Worm (Caenorhabditis elegans) whole organism, L1 larva: ENCODE measurements around the gene srw-82.

Source experiments
- alr-1 ChIP-seq: fragments of 200-800 bp; sonication (Bioruptor generic); optimal IDR thresholded peaks from 2 replicates; lab custom pipeline; 2018; ENCODE audit warnings: borderline replicate concordance, mild to moderate bottlenecking, missing genetic modification characterization, missing compliant biosample characterization
- aly-2 ChIP-seq: fragments of 150-350 bp; optimal IDR thresholded peaks from 2 replicates; lab custom pipeline; 2014; ENCODE audit warnings: missing biosample characterization, missing genetic modification characterization
- blmp-1 ChIP-seq: fragments of 150-350 bp; optimal IDR thresholded peaks from 2 replicates; lab custom pipeline; 2014; ENCODE audit warnings: missing biosample characterization, missing genetic modification characterization
- ceh-88 ChIP-seq: fragments of 200-800 bp; sonication (Bioruptor generic); IDR thresholded peaks from 2 replicates; pipeline ENCODE4 v1.3.6; 2022; ENCODE audit warnings: missing genetic modification characterization, missing compliant biosample characterization
- ceh-90 ChIP-seq: sonication (generic microtip); optimal IDR thresholded peaks from 2 replicates; lab custom pipeline; 2016; ENCODE audit warnings: missing genetic modification characterization, missing compliant biosample characterization
- dpl-1 ChIP-seq, 3 experiments: fragments of 150-350 bp in 2 of 3; sonication (generic microtip) in 1 of 3; optimal IDR thresholded peaks; 2 replicates each; lab custom pipeline; 2014 to 2017; ENCODE audit warnings: missing biosample characterization in 3 of 3, missing genetic modification characterization in 3 of 3, missing genetic modification reagents in 3 of 3
- efl-1 ChIP-seq, 4 experiments: fragments of 150-350 bp; optimal IDR thresholded peaks in 3 of 4; peaks in 1 of 4; 1 replicate in 1 of 4; 2 replicates in 3 of 4; lab custom pipeline; 2014; ENCODE audit warnings: missing biosample characterization in 2 of 4, missing genetic modification characterization in 2 of 4, missing genetic modification reagents in 2 of 4
- egl-27 ChIP-seq, 2 experiments: fragments of 150-350 bp in 1 of 2; sonication (generic microtip); optimal IDR thresholded peaks; 3 replicates each; lab custom pipeline; 2017 to 2018; ENCODE audit warnings: missing biosample characterization in 2 of 2, missing genetic modification characterization in 2 of 2, missing genetic modification reagents in 2 of 2
- fkh-10 ChIP-seq: sonication (generic microtip); optimal IDR thresholded peaks from 2 replicates; lab custom pipeline; 2017; ENCODE audit warnings: missing biosample characterization, missing genetic modification reagents, missing genetic modification characterization
- fkh-4 ChIP-seq: sonication (generic microtip); optimal IDR thresholded peaks from 2 replicates; lab custom pipeline; 2016; ENCODE audit warnings: missing compliant biosample characterization, missing genetic modification characterization, borderline replicate concordance
- fkh-8 ChIP-seq: sonication (generic microtip); optimal IDR thresholded peaks from 2 replicates; lab custom pipeline; 2016; ENCODE audit warnings: mild to moderate bottlenecking, missing genetic modification characterization, missing compliant biosample characterization
- grh-1 ChIP-seq: fragments of 200-800 bp; sonication (Bioruptor generic); IDR thresholded peaks from 2 replicates; pipeline ENCODE4 v1.3.6; 2022; ENCODE audit warnings: missing genetic modification reagents, missing genetic modification characterization, missing compliant biosample characterization
- irx-1 ChIP-seq: sonication (generic microtip); optimal IDR thresholded peaks from 2 replicates; lab custom pipeline; 2016; ENCODE audit warnings: missing genetic modification characterization, missing compliant biosample characterization
- isw-1 ChIP-seq: fragments of 200-800 bp; sonication (Bioruptor generic); IDR thresholded peaks from 2 replicates; pipeline ENCODE4 v1.3.6; 2022; ENCODE audit warnings: missing genetic modification characterization, missing compliant biosample characterization
- jun-1 ChIP-seq: fragments of 150-350 bp; optimal IDR thresholded peaks from 2 replicates; lab custom pipeline; 2014; ENCODE audit warnings: missing biosample characterization, missing genetic modification reagents, missing genetic modification characterization
- lin-13 ChIP-seq: fragments of 150-350 bp; optimal IDR thresholded peaks from 2 replicates; lab custom pipeline; 2014; ENCODE audit warnings: missing biosample characterization, missing genetic modification reagents, missing genetic modification characterization
- mdl-1 ChIP-seq, 2 experiments: fragments of 150-350 bp; optimal IDR thresholded peaks; 2 replicates each; lab custom pipeline; 2014 to 2017; ENCODE audit warnings: missing biosample characterization in 2 of 2, missing genetic modification characterization in 2 of 2, inconsistent platforms in 1 of 2
- mef-2 ChIP-seq: fragments of 150-350 bp; optimal IDR thresholded peaks from 2 replicates; lab custom pipeline; 2014; ENCODE audit warnings: missing biosample characterization, missing genetic modification characterization
- mep-1 ChIP-seq: fragments of 150-350 bp; optimal IDR thresholded peaks from 2 replicates; lab custom pipeline; 2014; ENCODE audit warnings: missing biosample characterization, missing genetic modification characterization
- nhr-11 ChIP-seq: fragments of 150-350 bp; optimal IDR thresholded peaks from 2 replicates; lab custom pipeline; 2014; ENCODE audit warnings: missing biosample characterization, missing genetic modification characterization
- nhr-237 ChIP-seq: fragments of 150-350 bp; optimal IDR thresholded peaks from 2 replicates; lab custom pipeline; 2014; ENCODE audit warnings: missing biosample characterization, missing genetic modification characterization
- nhr-47 ChIP-seq: sonication (generic microtip); optimal IDR thresholded peaks from 2 replicates; lab custom pipeline; 2016; ENCODE audit warnings: mild to moderate bottlenecking, missing genetic modification characterization, moderate library complexity, missing compliant biosample characterization
- nhr-76 ChIP-seq: sonication (generic microtip); optimal IDR thresholded peaks from 2 replicates; lab custom pipeline; 2017; ENCODE audit warnings: missing biosample characterization, missing genetic modification characterization
- nhr-77 ChIP-seq: fragments of 150-350 bp; optimal IDR thresholded peaks from 2 replicates; lab custom pipeline; 2014; ENCODE audit warnings: missing biosample characterization, missing genetic modification characterization
- nhr-84 ChIP-seq: sonication (generic microtip); optimal IDR thresholded peaks from 2 replicates; lab custom pipeline; 2017; ENCODE audit warnings: missing biosample characterization, missing genetic modification characterization
- nhr-85 ChIP-seq: sonication (generic microtip); peaks from one replicate; lab custom pipeline; 2016; ENCODE audit warnings: missing genetic modification characterization, inconsistent platforms, missing compliant biosample characterization
- pag-3 ChIP-seq: sonication (generic microtip); optimal IDR thresholded peaks from 2 replicates; lab custom pipeline; 2017; ENCODE audit warnings: missing genetic modification characterization, mild to moderate bottlenecking, missing compliant biosample characterization, antibody characterized with exemption, borderline replicate concordance; ENCODE audit not compliant: insufficient read depth
- pax-3 ChIP-seq: fragments of 200-800 bp; sonication (Bioruptor generic); optimal IDR thresholded peaks from 2 replicates; lab custom pipeline; 2018; ENCODE audit warnings: mild to moderate bottlenecking, missing genetic modification characterization, moderate library complexity, missing compliant biosample characterization
- snpc-4 ChIP-seq: fragments of 150-350 bp; optimal IDR thresholded peaks from 2 replicates; lab custom pipeline; 2014; ENCODE audit warnings: missing biosample characterization, missing genetic modification characterization
- sup-37 ChIP-seq: fragments of 200-800 bp; sonication (Bioruptor generic); optimal IDR thresholded peaks from 2 replicates; lab custom pipeline; 2018; ENCODE audit warnings: mild to moderate bottlenecking, missing genetic modification characterization, missing compliant biosample characterization
- swsn-7 ChIP-seq: sonication (generic microtip); optimal IDR thresholded peaks from 2 replicates; lab custom pipeline; 2016; ENCODE audit warnings: missing genetic modification characterization, missing compliant biosample characterization
- tbx-2 ChIP-seq: sonication (generic microtip); optimal IDR thresholded peaks from 2 replicates; lab custom pipeline; 2016; ENCODE audit warnings: missing genetic modification characterization, missing compliant biosample characterization
- unc-62 ChIP-seq: fragments of 150-350 bp; optimal IDR thresholded peaks from 2 replicates; lab custom pipeline; 2014; ENCODE audit warnings: missing biosample characterization, missing genetic modification reagents, missing genetic modification characterization
- unc-86 ChIP-seq: sonication (generic microtip); optimal IDR thresholded peaks from 2 replicates; lab custom pipeline; 2016; ENCODE audit warnings: missing genetic modification characterization, missing compliant biosample characterization
- vab-15 ChIP-seq: sonication (generic microtip); optimal IDR thresholded peaks from 2 replicates; lab custom pipeline; 2017; ENCODE audit warnings: missing genotype, mild to moderate bottlenecking, missing genetic modification characterization, missing compliant biosample characterization
- zag-1 ChIP-seq: fragments of 150-350 bp; optimal IDR thresholded peaks from 2 replicates; lab custom pipeline; 2014; ENCODE audit warnings: missing biosample characterization, missing genetic modification characterization
- ztf-11 ChIP-seq, 2 experiments: sonication (generic microtip); optimal IDR thresholded peaks; 2 replicates each; lab custom pipeline; 2016 to 2017; ENCODE audit warnings: missing genetic modification characterization in 2 of 2, missing biosample characterization in 1 of 2, missing compliant biosample characterization in 1 of 2
- ztf-4 ChIP-seq: fragments of 150-350 bp; optimal IDR thresholded peaks from 2 replicates; lab custom pipeline; 2014; ENCODE audit warnings: missing biosample characterization, missing genetic modification characterization

The srw-82 gene

DNA sequence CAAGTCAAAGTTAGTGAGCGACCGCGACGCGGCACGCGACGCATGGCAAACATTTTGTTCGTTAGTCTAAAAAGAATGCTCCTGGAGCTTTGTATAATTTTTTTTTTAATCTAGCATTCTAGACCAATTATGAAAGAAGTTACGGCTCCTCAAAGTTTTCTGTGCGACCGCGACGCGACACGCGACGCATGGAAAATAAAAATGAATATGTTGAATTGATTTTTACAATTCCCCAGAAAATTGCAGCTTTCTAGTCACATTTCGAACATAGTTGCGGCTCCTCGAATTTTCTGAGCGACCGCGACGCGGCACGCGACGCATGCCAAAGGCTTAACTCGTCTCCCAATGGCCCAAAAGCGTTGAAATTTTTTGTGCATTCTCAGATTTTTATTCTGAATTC, 7.1 kb upstream of the srw-82 start, which contains the start of gene ZK262.4:
Gene ZK262.4 (minus strand): TSS at position 101 of the 400 bp plus-strand sequence.
- TF ChIP-seq pax-3 (tag; lab: Kevin White, UChicago) (no peak), nhr-47 (no peak), unc-86 (tag; lab: Kevin White, UChicago) (no peak), aly-2 (tag; lab: Kevin White, UChicago) (no peak), alr-1 (no peak), lin-13 (GFP tag; lab: Kevin White, UChicago) (no peak), sup-37 (GFP tag; lab: Kevin White, UChicago) (no peak), blmp-1 (no peak), nhr-85 (tag; lab: Kevin White, UChicago) (no peak), isw-1 (GFP tag; lab: Robert Waterston, UW) (no peak), ztf-4 (tag; lab: Kevin White, UChicago) (no peak), egl-27 (tag; optimal IDR thresholded peaks at IDR 0.05; lab: Kevin White, UChicago) (no peak), fkh-8 (tag; lab: Kevin White, UChicago) (no peak), fkh-4 (tag; lab: Kevin White, UChicago) (no peak), efl-1 (optimal IDR thresholded peaks at IDR 0.05; lab: Kevin White, UChicago) (no peak), efl-1 (GFP tag; optimal IDR thresholded peaks at IDR 0.05 in 1 of 2; lab: Kevin White, UChicago) (no peak), mef-2 (no peak), swsn-7 (tag; lab: Kevin White, UChicago) (no peak)
- TF ChIP-seq, all 84 proteins: peak for 0

DNA sequence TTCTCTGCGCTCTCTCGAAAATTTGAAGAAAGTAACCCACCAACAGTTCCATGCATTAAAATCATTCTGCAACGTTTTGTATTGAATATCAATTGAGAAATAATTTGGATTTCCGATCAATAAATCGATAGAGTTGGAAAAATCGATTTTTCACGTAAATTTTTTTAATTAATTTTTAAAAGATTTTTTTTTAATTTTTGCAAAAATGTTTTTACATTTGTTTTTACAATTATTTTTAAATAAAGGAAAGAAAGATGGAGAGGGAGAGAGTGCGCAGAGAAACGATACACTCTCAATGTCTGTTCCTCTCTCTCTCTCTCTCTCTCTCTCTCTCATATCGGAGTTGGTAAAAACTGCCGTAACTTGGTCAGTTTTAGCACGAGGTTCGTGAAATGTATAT, 6.0 kb upstream of the srw-82 start, which contains the start of gene ZK262.19:
Gene ZK262.19 (minus strand): TSS at position 101 of the 400 bp plus-strand sequence.
- TF ChIP-seq ceh-90 (tag; lab: Kevin White, UChicago) (no peak), fkh-4 (tag; lab: Kevin White, UChicago) (no peak), irx-1 (tag; lab: Kevin White, UChicago) (no peak), vab-15 (no peak), unc-86 (tag; lab: Kevin White, UChicago) (no peak), nhr-11 (tag; lab: Kevin White, UChicago) (no peak), nhr-76 (tag; lab: Kevin White, UChicago) (no peak), nhr-85 (tag; lab: Kevin White, UChicago) (no peak), ceh-88 (no peak), grh-1 (GFP tag; lab: Robert Waterston, UW) (no peak), mdl-1 (tag; optimal IDR thresholded peaks at IDR 0.05; lab: Kevin White, UChicago) (no peak), snpc-4 (tag; lab: Kevin White, UChicago) (no peak), pag-3 (tag; lab: Kevin White, UChicago) (no peak), unc-62 (GFP tag; lab: Kevin White, UChicago) (no peak)

DNA sequence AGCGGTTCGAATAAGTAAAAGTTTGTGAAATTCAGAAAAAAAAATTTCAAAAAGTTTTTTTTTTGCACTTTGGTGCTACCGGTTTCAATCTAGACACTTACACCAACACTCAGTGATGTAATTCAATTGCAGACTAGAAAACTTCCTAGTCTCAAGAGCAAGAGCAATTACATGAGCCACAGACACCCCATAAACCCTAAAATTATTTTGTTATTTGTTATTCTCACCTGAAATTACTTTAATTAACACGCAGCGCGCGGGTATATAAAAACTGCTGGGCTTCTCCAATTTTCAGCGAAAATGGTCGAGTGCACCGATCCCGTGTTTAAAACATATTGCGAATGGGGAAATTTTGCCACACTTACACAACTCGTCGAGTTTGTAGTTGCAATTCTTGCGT, 5.3 kb upstream of the srw-82 start, which contains the start of gene srw-83:
Gene srw-83 (plus strand): TSS at position 301 of the 400 bp plus-strand sequence.
- no peak for TF ChIP-seq ceh-90 (tag; lab: Kevin White, UChicago)
- TF ChIP-seq zag-1 (tag; lab: Kevin White, UChicago) = no peak
- no peak for TF ChIP-seq fkh-10 (GFP tag; lab: Kevin White, UChicago)
- no peak for TF ChIP-seq aly-2 (tag; lab: Kevin White, UChicago)
- TF ChIP-seq jun-1 (tag; lab: Kevin White, UChicago) = no peak
- no peak for TF ChIP-seq ceh-88
- TF ChIP-seq dpl-1 (GFP tag; optimal IDR thresholded peaks at IDR 0.05; lab: Kevin White, UChicago) = no peak
- no peak for TF ChIP-seq mef-2
- TF ChIP-seq mep-1 (tag; lab: Kevin White, UChicago) = no peak
- no peak for TF ChIP-seq nhr-84
- TF ChIP-seq nhr-237 (tag; lab: Kevin White, UChicago) = no peak
- no peak for TF ChIP-seq nhr-77 (tag; lab: Kevin White, UChicago)
- no peak for TF ChIP-seq ztf-11 (tag; optimal IDR thresholded peaks at IDR 0.05; lab: Kevin White, UChicago)
- TF ChIP-seq mdl-1 (tag; optimal IDR thresholded peaks at IDR 0.05; lab: Kevin White, UChicago) = no peak
- no peak for TF ChIP-seq lin-13 (GFP tag; lab: Kevin White, UChicago)
- TF ChIP-seq tbx-2 (tag; lab: Kevin White, UChicago) = no peak
